6 worm cellular contexts compared by ENCODE assay signal in genomic region chrV:5026438-5026837, ce11.
A peak's percentile ranks its signal among the peaks of the same experiment; 100 is the strongest.
TF ChIP-seq lines count a peak whose summit lies in the region.

No protein-coding gene starts in this region.

TF ChIP-seq in whole organism, L1 larva, 84 proteins besides CTCF, POLR2A, EP300 and RAD21:
- TF ChIP-seq elt-2 (tag; optimal IDR thresholded peaks at IDR 0.05; lab: Kevin White, UChicago) (peak; percentile 72), lin-14 (GFP tag; optimal IDR thresholded peaks at IDR 0.05; lab: Kevin White, UChicago) (peak; percentile 11), tlp-1 (tag; optimal IDR thresholded peaks at IDR 0.05; lab: Kevin White, UChicago) (no peak), blmp-1 (tag; optimal IDR thresholded peaks at IDR 0.05; lab: Kevin White, UChicago) (peak; percentile 47)
TF ChIP-seq in whole organism, L1 larva: peak in this region for 3.

TF ChIP-seq in whole organism, L2 larva, 48 proteins besides CTCF, POLR2A, EP300 and RAD21:
- TF ChIP-seq ztf-4 (tag; optimal IDR thresholded peaks at IDR 0.05; lab: Kevin White, UChicago) (no peak), blmp-1 (tag; optimal IDR thresholded peaks at IDR 0.05; lab: Kevin White, UChicago; ENCODE audit: insufficient read depth) (no peak), egl-27 (tag; optimal IDR thresholded peaks at IDR 0.05; lab: Kevin White, UChicago) (no peak), nhr-12 (tag; optimal IDR thresholded peaks at IDR 0.05; lab: Kevin White, UChicago) (no peak), ama-1 (optimal IDR thresholded peaks at IDR 0.05; lab: Kevin White, UChicago) (no peak), fos-1 (tag; optimal IDR thresholded peaks at IDR 0.05; lab: Kevin White, UChicago) (peak; percentile 92), crh-2 (tag; optimal IDR thresholded peaks at IDR 0.05; lab: Kevin White, UChicago) (peak; percentile 44), elt-3 (tag; optimal IDR thresholded peaks at IDR 0.05; lab: Kevin White, UChicago) (no peak), sma-9 (GFP tag; optimal IDR thresholded peaks at IDR 0.05; lab: Kevin White, UChicago) (peak; percentile 5), sma-9 (tag; optimal IDR thresholded peaks at IDR 0.05; lab: Kevin White, UChicago) (no peak), ZK546.5 (tag; optimal IDR thresholded peaks at IDR 0.05; lab: Kevin White, UChicago) (no peak), alr-1 (tag; optimal IDR thresholded peaks at IDR 0.05; lab: Kevin White, UChicago) (no peak), nhr-237 (tag; optimal IDR thresholded peaks at IDR 0.05; lab: Kevin White, UChicago) (no peak), Y55F3AM.14 (GFP tag; optimal IDR thresholded peaks at IDR 0.05; lab: Kevin White, UChicago) (peak; percentile 11), nhr-77 (tag; optimal IDR thresholded peaks at IDR 0.05; lab: Kevin White, UChicago) (no peak), F13H6.1 (tag; optimal IDR thresholded peaks at IDR 0.05; lab: Kevin White, UChicago) (peak; percentile 22)

TF ChIP-seq in whole organism, L3 larva, 47 proteins besides CTCF, POLR2A, EP300 and RAD21:
- TF ChIP-seq elt-2 (tag; optimal IDR thresholded peaks at IDR 0.05; lab: Kevin White, UChicago) (peak; percentile 90), skn-1 (tag; optimal IDR thresholded peaks at IDR 0.05; lab: Kevin White, UChicago) (no peak), zag-1 (tag; optimal IDR thresholded peaks at IDR 0.05; lab: Kevin White, UChicago) (no peak), pqm-1 (tag; optimal IDR thresholded peaks at IDR 0.05; lab: Kevin White, UChicago) (peak; percentile 58), nhr-43 (tag; optimal IDR thresholded peaks at IDR 0.05; lab: Kevin White, UChicago; ENCODE audit: poor library complexity, severe bottlenecking) (peak; percentile 13)

TF ChIP-seq in whole organism, L4 larva, 104 proteins besides CTCF, POLR2A, EP300 and RAD21:
- TF ChIP-seq F26F4.8 (GFP tag; conservative IDR thresholded peaks at IDR 0.05; lab: Robert Waterston, UW), result no peak
- peak; percentile 77 for TF ChIP-seq dmd-6 (GFP tag; IDR thresholded peaks at IDR 0.05; lab: Robert Waterston, UW)
- peak; percentile 17 for TF ChIP-seq hlh-30 (tag; optimal IDR thresholded peaks at IDR 0.05; lab: Kevin White, UChicago; ENCODE audit: insufficient read depth)
- TF ChIP-seq mxl-3 (GFP tag; optimal IDR thresholded peaks at IDR 0.05; lab: Kevin White, UChicago), result peak; percentile 12
- no peak for TF ChIP-seq daf-16 (GFP tag; optimal IDR thresholded peaks at IDR 0.05; lab: Kevin White, UChicago)
- TF ChIP-seq daf-16 (tag; optimal IDR thresholded peaks at IDR 0.05; lab: Kevin White, UChicago), result peak; percentile 30
- peak; percentile 70 for TF ChIP-seq hlh-11 (tag; optimal IDR thresholded peaks at IDR 0.05; lab: Kevin White, UChicago)
- no peak for TF ChIP-seq R02D3.7 (tag; optimal IDR thresholded peaks at IDR 0.05; lab: Kevin White, UChicago)
- TF ChIP-seq php-3 (GFP tag; IDR thresholded peaks at IDR 0.05; lab: Robert Waterston, UW), result 0 out of 2 replicates have a peak, but pooled peaks have one; percentile 24
- TF ChIP-seq ceh-28 (tag; optimal IDR thresholded peaks at IDR 0.05; lab: Kevin White, UChicago), result no peak
- TF ChIP-seq dve-1 (tag; optimal IDR thresholded peaks at IDR 0.05; lab: Kevin White, UChicago; ENCODE audit: insufficient read depth), result peak; percentile 18
- peak; percentile 10 for TF ChIP-seq pqm-1 (tag; optimal IDR thresholded peaks at IDR 0.05; lab: Kevin White, UChicago)
- TF ChIP-seq nhr-28 (tag; optimal IDR thresholded peaks at IDR 0.05; lab: Kevin White, UChicago), result peak; percentile 25
- no peak for TF ChIP-seq lir-3 (tag; optimal IDR thresholded peaks at IDR 0.05; lab: Kevin White, UChicago)
- no peak for TF ChIP-seq ceh-82 (tag; optimal IDR thresholded peaks at IDR 0.05; lab: Kevin White, UChicago)
- no peak for TF ChIP-seq nhr-77 (tag; optimal IDR thresholded peaks at IDR 0.05; lab: Kevin White, UChicago)
- TF ChIP-seq nhr-102 (tag; optimal IDR thresholded peaks at IDR 0.05; lab: Kevin White, UChicago), result peak; percentile 37
- TF ChIP-seq nhr-48 (tag; optimal IDR thresholded peaks at IDR 0.05; lab: Kevin White, UChicago), result peak; percentile 39

TF ChIP-seq in whole organism, late embryonic, 69 proteins besides CTCF, POLR2A, EP300 and RAD21:
- TF ChIP-seq madf-2 (tag; optimal IDR thresholded peaks at IDR 0.05; lab: Kevin White, UChicago) (no peak), elt-2 (tag; optimal IDR thresholded peaks at IDR 0.05; lab: Kevin White, UChicago) (peak; percentile 18)
TF ChIP-seq in whole organism, late embryonic: peak in this region for 1.

TF ChIP-seq in whole organism, young adult, 124 proteins besides CTCF, POLR2A, EP300 and RAD21:
- TF ChIP-seq mxl-1 (tag; optimal IDR thresholded peaks at IDR 0.05; lab: Kevin White, UChicago) (no peak), nhr-80 (tag; optimal IDR thresholded peaks at IDR 0.05; lab: Kevin White, UChicago) (peak; percentile 73), F57C9.4 (tag; optimal IDR thresholded peaks at IDR 0.05; lab: Kevin White, UChicago) (no peak), unc-62 (GFP tag; optimal IDR thresholded peaks at IDR 0.05; lab: Kevin White, UChicago) (peak; percentile 32), xnd-1 (tag; optimal IDR thresholded peaks at IDR 0.05; lab: Kevin White, UChicago) (no peak), lin-54 (GFP tag; optimal IDR thresholded peaks at IDR 0.05; lab: Kevin White, UChicago) (no peak), lin-26 (GFP tag; IDR thresholded peaks at IDR 0.05; lab: Robert Waterston, UW) (no peak), ceh-79 (tag; optimal IDR thresholded peaks at IDR 0.05; lab: Kevin White, UChicago) (no peak), ccch-3 (GFP tag; optimal IDR thresholded peaks at IDR 0.05; lab: Kevin White, UChicago) (no peak), cebp-2 (GFP tag; IDR thresholded peaks at IDR 0.05; lab: Robert Waterston, UW) (no peak), nfyb-1 (GFP tag; IDR thresholded peaks at IDR 0.05; lab: Robert Waterston, UW) (no peak), let-607 (tag; optimal IDR thresholded peaks at IDR 0.05; lab: Kevin White, UChicago) (no peak), lin-35 (GFP tag; optimal IDR thresholded peaks at IDR 0.05; lab: Kevin White, UChicago) (no peak), dox-1 (GFP tag; IDR thresholded peaks at IDR 0.05; lab: Robert Waterston, UW) (peak; percentile 46; the same call in 1 of the 2 replicates), hlh-26 (GFP tag; conservative IDR thresholded peaks at IDR 0.05; lab: Robert Waterston, UW) (no peak), zim-3 (tag; optimal IDR thresholded peaks at IDR 0.05; lab: Kevin White, UChicago) (no peak), B0019.2 (GFP tag; conservative IDR thresholded peaks at IDR 0.05; lab: Robert Waterston, UW) (no peak), fkh-3 (tag; optimal IDR thresholded peaks at IDR 0.05; lab: Kevin White, UChicago) (no peak), snpc-4 (GFP tag; optimal IDR thresholded peaks at IDR 0.05; lab: Kevin White, UChicago) (no peak), snpc-4 (tag; optimal IDR thresholded peaks at IDR 0.05; lab: Kevin White, UChicago) (no peak)
